Worm (Caenorhabditis elegans) whole organism, young adult: Measurements from ENCODE around the gene Y48G9A.6.

Experiments used
- F22D6.2 ChIP-seq: sonication (generic microtip); optimal IDR thresholded peaks from 2 replicates; lab custom pipeline; 2016; ENCODE audit warnings: mild to moderate bottlenecking, missing genetic modification characterization, missing compliant biosample characterization
- F52B5.7 ChIP-seq: sonication (generic microtip); optimal IDR thresholded peaks from 2 replicates; lab custom pipeline; 2016; ENCODE audit warnings: mild to moderate bottlenecking, missing genetic modification characterization, missing compliant biosample characterization
- K12H6.12 ChIP-seq: fragments of 200-800 bp; sonication (Bioruptor generic); optimal IDR thresholded peaks from 2 replicates; lab custom pipeline; 2018; ENCODE audit warnings: mild to moderate bottlenecking, missing genetic modification characterization, missing compliant biosample characterization
- Y53G8AR.9 ChIP-seq: fragments of 200-800 bp; sonication (Bioruptor generic); conservative IDR thresholded peaks from 2 replicates; pipeline ENCODE4 v1.3.6; 2022; ENCODE audit warnings: missing genetic modification reagents, missing genetic modification characterization, missing compliant biosample characterization
- ama-1 ChIP-seq, 3 experiments: fragments of 150-350 bp in 1 of 3; sonication (generic microtip) in 2 of 3; optimal IDR thresholded peaks; 2 replicates each; lab custom pipeline; 2014 to 2018; ENCODE audit warnings: missing biosample characterization in 2 of 3, missing genetic modification characterization in 2 of 3, missing genetic modification reagents in 2 of 3
- attf-5 ChIP-seq: fragments of 200-800 bp; sonication (Bioruptor generic); optimal IDR thresholded peaks from 2 replicates; lab custom pipeline; 2018; ENCODE audit warnings: mild to moderate bottlenecking, missing genetic modification characterization, missing compliant biosample characterization
- egrh-3 ChIP-seq: fragments of 200-800 bp; sonication (Bioruptor generic); IDR thresholded peaks from 2 replicates; pipeline ENCODE4 v1.3.6; 2022; ENCODE audit warnings: missing genetic modification reagents, missing genetic modification characterization, missing compliant biosample characterization
- hsf-1 ChIP-seq: fragments of 200-800 bp; sonication (Bioruptor generic); IDR thresholded peaks from 2 replicates; pipeline ENCODE4 v1.3.6; 2022; ENCODE audit warnings: missing genetic modification reagents, missing genetic modification characterization, missing compliant biosample characterization
- let-607 ChIP-seq, 2 experiments: fragments of 200-800 bp in 1 of 2; sonication (Bioruptor generic) in 1 of 2; sonication (generic microtip) in 1 of 2; optimal IDR thresholded peaks; 2 replicates each; lab custom pipeline; 2016 to 2018; ENCODE audit warnings: mild to moderate bottlenecking in 2 of 2, missing compliant biosample characterization in 2 of 2, missing genetic modification characterization in 2 of 2, moderate library complexity in 2 of 2, missing genotype in 1 of 2
- lsy-27 ChIP-seq: sonication (generic microtip); optimal IDR thresholded peaks from 2 replicates; lab custom pipeline; 2017; ENCODE audit warnings: missing genetic modification characterization, mild to moderate bottlenecking, missing compliant biosample characterization, antibody characterized with exemption, missing genotype, borderline replicate concordance; ENCODE audit not compliant: insufficient read depth
- tbp1 ChIP-seq: fragments of 200-800 bp; sonication (Bioruptor generic); optimal IDR thresholded peaks from 2 replicates; lab custom pipeline; 2018; ENCODE audit warnings: mild to moderate bottlenecking, missing genetic modification characterization, missing compliant biosample characterization

DNA sequence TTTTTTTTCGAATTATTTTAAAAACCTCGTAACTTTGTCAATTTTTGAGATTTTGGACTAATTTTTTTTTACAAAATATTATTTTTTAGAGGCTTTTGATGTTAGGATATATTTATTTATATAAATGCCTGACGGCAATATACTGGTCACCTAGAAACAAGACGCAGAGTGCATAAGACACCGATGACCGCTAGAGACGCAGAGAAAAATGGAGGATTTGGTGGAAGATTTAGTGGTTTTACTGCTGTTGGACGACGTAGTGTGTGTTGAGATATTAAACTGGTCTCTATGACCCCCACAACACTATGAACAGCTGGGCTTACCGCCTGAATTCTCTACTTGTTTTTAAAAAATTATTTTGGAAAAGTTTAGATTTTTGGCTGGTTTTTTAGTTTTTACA lies 14.4 kb downstream of the Y48G9A.6 start:
- TF ChIP-seq lsy-27, result no peak
- no peak for TF ChIP-seq let-607 (tag; optimal IDR thresholded peaks at IDR 0.05; lab: Kevin White, UChicago)
- TF ChIP-seq F22D6.2 (tag; lab: Kevin White, UChicago), result no peak
- no peak for TF ChIP-seq attf-5 (GFP tag; lab: Kevin White, UChicago)
- no peak for TF ChIP-seq hsf-1 (GFP tag; lab: Robert Waterston, UW)
- TF ChIP-seq egrh-3 (GFP tag; lab: Robert Waterston, UW), result no peak
- TF ChIP-seq tbp1 (GFP tag; lab: Kevin White, UChicago), result no peak
- no peak for TF ChIP-seq ama-1 (optimal IDR thresholded peaks at IDR 0.05; lab: Kevin White, UChicago)
- no peak for TF ChIP-seq ama-1 (GFP tag; optimal IDR thresholded peaks at IDR 0.05; lab: Kevin White, UChicago)
- no peak for TF ChIP-seq K12H6.12 (tag; lab: Kevin White, UChicago)
- no peak for TF ChIP-seq F52B5.7
- TF ChIP-seq Y53G8AR.9 (GFP tag; lab: Robert Waterston, UW), result no peak
